Fruit fly (Drosophila melanogaster) whole organism, prepupa: Measurements from ENCODE around the gene Dus1.

ENCODE experiments used
- Blimp-1 ChIP-seq: fragments of 200-800 bp; sonication (Bioruptor generic); optimal IDR thresholded peaks from 3 replicates; lab custom pipeline; 2017; ENCODE audit warnings: missing biosample characterization, missing genetic modification characterization, mild to moderate bottlenecking, moderate library complexity, missing genetic modification reagents
- CG10631 ChIP-seq: fragments of 200-800 bp; sonication (Bioruptor generic); optimal IDR thresholded peaks from 2 replicates; lab custom pipeline; 2016; ENCODE audit warnings: missing biosample characterization, missing genetic modification characterization
- CG11294 ChIP-seq: fragments of 200-800 bp; sonication (Bioruptor generic); IDR thresholded peaks from 2 replicates; pipeline ENCODE4 v1.3.6; 2022; ENCODE audit warnings: missing biosample characterization, missing genetic modification characterization
- CG11762 ChIP-seq: fragments of 200-800 bp; sonication (Bioruptor generic); optimal IDR thresholded peaks from 3 replicates; lab custom pipeline; 2016; ENCODE audit warnings: missing biosample characterization, missing genetic modification characterization; ENCODE audit not compliant: insufficient read depth
- CG11902 ChIP-seq: fragments of 200-800 bp; sonication (Bioruptor generic); optimal IDR thresholded peaks from 3 replicates; lab custom pipeline; 2016; ENCODE audit warnings: missing biosample characterization, missing genetic modification characterization
- CG1621 ChIP-seq: fragments of 200-800 bp; sonication (Bioruptor generic); optimal IDR thresholded peaks from 3 replicates; lab custom pipeline; 2018; ENCODE audit warnings: missing biosample characterization, mild to moderate bottlenecking, missing genetic modification characterization
- CG16779 ChIP-seq: fragments of 200-800 bp; sonication (Bioruptor generic); optimal IDR thresholded peaks from 3 replicates; lab custom pipeline; 2017; ENCODE audit warnings: missing biosample characterization, mild to moderate bottlenecking, missing genetic modification characterization
- CG3032 ChIP-seq: fragments of 200-800 bp; optimal IDR thresholded peaks from 2 replicates; lab custom pipeline; 2019; ENCODE audit warnings: missing biosample characterization, mild to moderate bottlenecking, missing genetic modification characterization, moderate library complexity
- CG31627 ChIP-seq: fragments of 200-800 bp; sonication (Bioruptor generic); optimal IDR thresholded peaks from 3 replicates; lab custom pipeline; 2016; ENCODE audit warnings: missing biosample characterization, missing genetic modification characterization
- CG32006 ChIP-seq: fragments of 200-800 bp; sonication (Bioruptor generic); optimal IDR thresholded peaks from 3 replicates; lab custom pipeline; 2017; ENCODE audit warnings: missing biosample characterization, mild to moderate bottlenecking, missing genetic modification characterization
- CG34406 ChIP-seq: fragments of 200-800 bp; sonication (Bioruptor generic); optimal IDR thresholded peaks from 3 replicates; lab custom pipeline; 2016; ENCODE audit warnings: missing biosample characterization, missing genetic modification characterization
- CG6163 ChIP-seq: fragments of 200-800 bp; sonication (Bioruptor generic); IDR thresholded peaks from 3 replicates; pipeline ENCODE4 v1.3.6; 2022; ENCODE audit warnings: missing biosample characterization, missing genetic modification characterization
- CG6276 ChIP-seq: fragments of 200-800 bp; sonication (Bioruptor generic); optimal IDR thresholded peaks from 2 replicates; lab custom pipeline; 2017; ENCODE audit warnings: missing biosample characterization, mild to moderate bottlenecking, missing genetic modification characterization
- CG6808 ChIP-seq: fragments of 200-800 bp; sonication (Bioruptor generic); optimal IDR thresholded peaks from 3 replicates; lab custom pipeline; 2017; ENCODE audit warnings: missing biosample characterization, missing genetic modification characterization, mild to moderate bottlenecking, moderate library complexity, missing genetic modification reagents
- CG6854 ChIP-seq: fragments of 200-800 bp; sonication (Bioruptor generic); optimal IDR thresholded peaks from 2 replicates; lab custom pipeline; 2017; ENCODE audit warnings: missing biosample characterization, mild to moderate bottlenecking, missing genetic modification characterization
- CG7368 ChIP-seq: fragments of 200-800 bp; sonication (Bioruptor generic); optimal IDR thresholded peaks from 3 replicates; lab custom pipeline; 2016; ENCODE audit warnings: missing biosample characterization, missing genetic modification characterization
- CG8319 ChIP-seq: fragments of 200-800 bp; sonication (Bioruptor generic); optimal IDR thresholded peaks from 3 replicates; lab custom pipeline; 2016; ENCODE audit warnings: missing biosample characterization, missing genetic modification characterization
- CG9139 ChIP-seq: fragments of 200-800 bp; sonication (Bioruptor generic); optimal IDR thresholded peaks from 3 replicates; lab custom pipeline; 2017; ENCODE audit warnings: missing biosample characterization, mild to moderate bottlenecking, missing genetic modification characterization
- Eip78C ChIP-seq: fragments of 200-800 bp; sonication (Bioruptor generic); peaks from one replicate; lab custom pipeline; 2016; ENCODE audit warnings: missing biosample characterization, missing genetic modification characterization
- Eip93F ChIP-seq: fragments of 200-800 bp; sonication (Bioruptor generic); optimal IDR thresholded peaks from 2 replicates; lab custom pipeline; 2016; ENCODE audit warnings: missing biosample characterization, mild to moderate bottlenecking, missing genetic modification characterization
- Ets96B ChIP-seq: fragments of 200-800 bp; optimal IDR thresholded peaks from 2 replicates; lab custom pipeline; 2019; ENCODE audit warnings: missing biosample characterization, mild to moderate bottlenecking, missing genetic modification characterization, moderate library complexity
- Gug ChIP-seq: fragments of 200-800 bp; sonication (Bioruptor generic); IDR thresholded peaks from 2 replicates; pipeline ENCODE4 v1.3.6; 2022; ENCODE audit warnings: missing biosample characterization, missing genetic modification characterization
- Hr38 ChIP-seq: sonication (Bioruptor generic); optimal IDR thresholded peaks from 2 replicates; lab custom pipeline; 2016; ENCODE audit warnings: missing biosample characterization, missing genetic modification characterization
- Hr39 ChIP-seq: fragments of 200-800 bp; sonication (Bioruptor generic); optimal IDR thresholded peaks from 2 replicates; lab custom pipeline; 2016; ENCODE audit warnings: missing biosample characterization, missing genetic modification characterization
- Lpt ChIP-seq: fragments of 200-800 bp; sonication (Bioruptor generic); optimal IDR thresholded peaks from 3 replicates; lab custom pipeline; 2016; ENCODE audit warnings: missing biosample characterization, missing genetic modification characterization
- Met ChIP-seq: fragments of 200-800 bp; sonication (Bioruptor generic); optimal IDR thresholded peaks from 3 replicates; lab custom pipeline; 2016; ENCODE audit warnings: missing biosample characterization, missing genetic modification characterization
- OdsH ChIP-seq: fragments of 200-800 bp; sonication (Bioruptor generic); optimal IDR thresholded peaks from 3 replicates; lab custom pipeline; 2016; ENCODE audit warnings: missing biosample characterization, missing genetic modification characterization
- Sox102F ChIP-seq: fragments of 200-800 bp; sonication (Bioruptor generic); optimal IDR thresholded peaks from 2 replicates; lab custom pipeline; 2016; ENCODE audit warnings: missing biosample characterization, mild to moderate bottlenecking, missing genetic modification characterization
- Sox14 ChIP-seq: fragments of 200-800 bp; sonication (Bioruptor generic); optimal IDR thresholded peaks from 3 replicates; lab custom pipeline; 2016; ENCODE audit warnings: missing biosample characterization, missing genetic modification characterization
- Sox15 ChIP-seq: fragments of 200-800 bp; sonication (Bioruptor generic); optimal IDR thresholded peaks from 3 replicates; lab custom pipeline; 2016; ENCODE audit warnings: missing biosample characterization, missing genetic modification characterization
- achi ChIP-seq: fragments of 200-800 bp; sonication (Bioruptor generic); optimal IDR thresholded peaks from 3 replicates; lab custom pipeline; 2016; ENCODE audit warnings: missing biosample characterization, missing genetic modification characterization
- cyc ChIP-seq: fragments of 200-800 bp; sonication (Bioruptor generic); optimal IDR thresholded peaks from 3 replicates; lab custom pipeline; 2016; ENCODE audit warnings: missing biosample characterization, missing genetic modification characterization
- dsx ChIP-seq: fragments of 200-800 bp; optimal IDR thresholded peaks from 3 replicates; lab custom pipeline; 2019; ENCODE audit warnings: missing biosample characterization, mild to moderate bottlenecking, missing genetic modification characterization, moderate library complexity; ENCODE audit not compliant: poor library complexity, severe bottlenecking
- eg ChIP-seq: fragments of 200-800 bp; sonication (Bioruptor generic); IDR thresholded peaks from 3 replicates; pipeline ENCODE4 v1.3.6; 2022; ENCODE audit warnings: missing biosample characterization, missing genetic modification characterization
- esn ChIP-seq: fragments of 200-800 bp; sonication (Bioruptor generic); optimal IDR thresholded peaks from 2 replicates; lab custom pipeline; 2016; ENCODE audit warnings: missing biosample characterization, mild to moderate bottlenecking, missing genetic modification characterization, moderate library complexity
- fd59A ChIP-seq: fragments of 200-800 bp; sonication (Bioruptor generic); optimal IDR thresholded peaks from 2 replicates; lab custom pipeline; 2017; ENCODE audit warnings: missing biosample characterization, mild to moderate bottlenecking, missing genetic modification characterization, missing genetic modification reagents
- fd85E ChIP-seq: fragments of 200-800 bp; sonication (Bioruptor generic); optimal IDR thresholded peaks from 3 replicates; lab custom pipeline; 2016; ENCODE audit warnings: missing biosample characterization, missing genetic modification characterization
- fkh ChIP-seq: fragments of 200-800 bp; sonication (Bioruptor generic); optimal IDR thresholded peaks from 3 replicates; lab custom pipeline; 2017; ENCODE audit warnings: missing biosample characterization, mild to moderate bottlenecking, missing genetic modification characterization, moderate library complexity
- lz ChIP-seq: fragments of 200-800 bp; sonication (Bioruptor generic); optimal IDR thresholded peaks from 3 replicates; lab custom pipeline; 2016; ENCODE audit warnings: missing biosample characterization, missing genetic modification characterization
- pdm3 ChIP-seq: fragments of 200-800 bp; sonication (Bioruptor generic); optimal IDR thresholded peaks from 3 replicates; lab custom pipeline; 2016; ENCODE audit warnings: missing biosample characterization, missing genetic modification characterization
- salr ChIP-seq, 2 experiments: fragments of 200-800 bp; sonication (Bioruptor generic); optimal IDR thresholded peaks; 3 replicates each; lab custom pipeline; 2016 to 2018; ENCODE audit warnings: missing biosample characterization in 2 of 2, missing genetic modification characterization in 2 of 2, mild to moderate bottlenecking in 1 of 2
- spab ChIP-seq: fragments of 200-800 bp; sonication (Bioruptor generic); optimal IDR thresholded peaks from 2 replicates; lab custom pipeline; 2017; ENCODE audit warnings: missing biosample characterization, mild to moderate bottlenecking, missing genetic modification characterization, missing genetic modification reagents
- ss ChIP-seq, 2 experiments: fragments of 200-800 bp; sonication (Bioruptor generic); optimal IDR thresholded peaks; 2 replicates in 1 of 2; 3 replicates in 1 of 2; lab custom pipeline; 2017 to 2018; ENCODE audit warnings: mild to moderate bottlenecking in 2 of 2, missing biosample characterization in 2 of 2, missing genetic modification characterization in 2 of 2, moderate library complexity in 1 of 2
- svp ChIP-seq: fragments of 200-800 bp; sonication (Bioruptor generic); peaks from one replicate; lab custom pipeline; 2016; ENCODE audit warnings: missing biosample characterization, missing genetic modification characterization
- topi ChIP-seq: fragments of 200-800 bp; sonication (Bioruptor generic); optimal IDR thresholded peaks from 3 replicates; lab custom pipeline; 2016; ENCODE audit warnings: missing biosample characterization, missing genetic modification characterization

The Dus1 gene

dm6 chr2L:223351-223750 is 48.2 kb downstream of the Dus1 start (continued):
- peak; percentile 70 to 77 for TF ChIP-seq ss (GFP tag; optimal IDR thresholded peaks at IDR 0.05; lab: Kevin White, UChicago)
- TF ChIP-seq Sox15 (GFP tag; lab: Kevin White, UChicago), result peak; percentile 88
- TF ChIP-seq CG6854 (GFP tag; lab: Kevin White, UChicago), result no peak
- peak; percentile 93 for TF ChIP-seq Met
- peak; percentile 82 to 96 for TF ChIP-seq salr (GFP tag; optimal IDR thresholded peaks at IDR 0.05; lab: Kevin White, UChicago)
- peak; percentile 91 for TF ChIP-seq CG11294 (GFP tag; lab: Robert Waterston, UW)
- peak; percentile 89 for TF ChIP-seq CG8319 (GFP tag; lab: Kevin White, UChicago)
- peak; percentile 96 for TF ChIP-seq achi (GFP tag; lab: Kevin White, UChicago)
- TF ChIP-seq CG11762 (GFP tag; lab: Kevin White, UChicago), result peak; percentile 87
- peak; percentile 86 for TF ChIP-seq CG11902 (GFP tag; lab: Kevin White, UChicago)
- TF ChIP-seq Hr39 (GFP tag; lab: Kevin White, UChicago), result peak; percentile 92
- peak; percentile 84 for TF ChIP-seq dsx
- TF ChIP-seq topi (GFP tag; lab: Kevin White, UChicago), result peak; percentile 93
- TF ChIP-seq Hr38 (GFP tag; lab: Kevin White, UChicago), result peak; percentile 29
- peak; percentile 91 for TF ChIP-seq CG3032
- peak; percentile 90 for TF ChIP-seq Sox102F (GFP tag; lab: Kevin White, UChicago)
- TF ChIP-seq Eip93F, result peak; percentile 56
- peak; percentile 94 for TF ChIP-seq svp (GFP tag; lab: Kevin White, UChicago)
- peak; percentile 95 for TF ChIP-seq CG32006
- peak; percentile 92 for TF ChIP-seq CG1621 (tag; lab: Kevin White, UChicago)

dm6 chr2L:222867-223266 is 48.7 kb downstream of the Dus1 start:
- TF ChIP-seq Ets96B (tag; lab: Kevin White, UChicago) (no peak), Blimp-1 (GFP tag; lab: Kevin White, UChicago) (no peak), eg (GFP tag; lab: Robert Waterston, UW) (0 out of 3 replicates have a peak, but pooled peaks have one; percentile 14), Eip78C (GFP tag; lab: Kevin White, UChicago) (peak; percentile 24), pdm3 (GFP tag; lab: Kevin White, UChicago) (no peak), CG6163 (GFP tag; lab: Robert Waterston, UW) (no peak; the same call in 2 of the 3 replicates), CG6276 (GFP tag; lab: Kevin White, UChicago) (no peak), lz (GFP tag; lab: Kevin White, UChicago) (no peak)
- TF ChIP-seq, all 60 proteins: peak for 2

DNA sequence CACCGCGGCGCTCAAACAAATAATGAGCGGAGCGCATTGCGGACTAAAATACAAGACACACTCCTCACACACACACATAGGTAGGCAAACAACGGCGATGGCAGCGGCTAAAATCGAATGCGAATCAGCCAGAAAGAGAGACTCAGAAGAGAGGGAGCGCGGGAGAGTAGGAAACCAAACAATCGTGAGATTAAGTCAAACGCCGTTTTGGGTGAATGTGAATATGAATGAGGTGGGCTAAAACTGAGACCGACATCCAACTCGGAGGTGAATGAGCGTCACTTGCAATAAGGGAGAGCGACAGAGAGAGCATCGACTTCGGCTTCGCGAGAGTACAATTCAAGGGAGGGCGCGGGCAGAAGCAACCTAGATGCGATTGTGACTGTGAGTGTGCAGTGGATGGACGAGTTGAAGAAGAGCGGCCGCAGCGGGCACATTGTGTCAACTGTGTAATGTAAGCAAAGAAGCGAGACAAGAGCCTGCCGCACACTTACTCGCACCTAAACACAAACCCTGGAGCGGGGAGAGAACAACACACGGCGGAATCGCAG is 49.5 kb downstream of the Dus1 start:
- TF ChIP-seq eg (GFP tag; lab: Robert Waterston, UW) (peak; percentile 39; the same call in 1 of the 3 replicates), cyc (GFP tag; lab: Kevin White, UChicago) (no peak), CG34406 (no peak), CG9139 (GFP tag; lab: Kevin White, UChicago) (peak; percentile 57), Sox14 (no peak), CG16779 (peak; percentile 23), CG31627 (GFP tag; lab: Kevin White, UChicago) (no peak), Met (no peak), Gug (GFP tag; lab: Robert Waterston, UW) (no peak), CG32006 (no peak), CG6163 (GFP tag; lab: Robert Waterston, UW) (no peak; the same call in 1 of the 3 replicates), achi (GFP tag; lab: Kevin White, UChicago) (no peak), Lpt (GFP tag; lab: Kevin White, UChicago) (peak; percentile 64), Blimp-1 (GFP tag; lab: Kevin White, UChicago) (peak; percentile 5), CG11294 (GFP tag; lab: Robert Waterston, UW) (no peak), Sox102F (GFP tag; lab: Kevin White, UChicago) (peak; percentile 77), fkh (GFP tag; lab: Kevin White, UChicago) (peak; percentile 82), CG10631 (GFP tag; lab: Kevin White, UChicago) (no peak), pdm3 (GFP tag; lab: Kevin White, UChicago) (no peak), ss (GFP tag; optimal IDR thresholded peaks at IDR 0.05; lab: Kevin White, UChicago) (peak in 1 of 2 experiments; percentile 45), Eip78C (GFP tag; lab: Kevin White, UChicago) (peak; percentile 75), topi (GFP tag; lab: Kevin White, UChicago) (no peak), Sox15 (GFP tag; lab: Kevin White, UChicago) (no peak), spab (no peak), CG1621 (tag; lab: Kevin White, UChicago) (no peak), CG7368 (GFP tag; lab: Kevin White, UChicago) (no peak), OdsH (GFP tag; lab: Kevin White, UChicago) (no peak), fd85E (GFP tag; lab: Kevin White, UChicago) (no peak), CG6808 (GFP tag; lab: Kevin White, UChicago) (no peak), CG8319 (GFP tag; lab: Kevin White, UChicago) (no peak), esn (GFP tag; lab: Kevin White, UChicago) (no peak), fd59A (GFP tag; lab: Kevin White, UChicago) (no peak), lz (GFP tag; lab: Kevin White, UChicago) (no peak)
